Worm (Caenorhabditis elegans) whole organism, mixed stage, embryonic: Measurements from ENCODE around the gene gss-1.
"Not testable (repeated sequence)": the region's sequence is repeated elsewhere in the genome, so short reads cannot be mapped to it uniquely, and the experiment has no call there.

Experiments
- M03D4.4 ChIP-seq: sonication (generic microtip); optimal IDR thresholded peaks from 2 replicates; lab custom pipeline; 2017; ENCODE audit warnings: mild to moderate bottlenecking, missing genetic modification characterization, missing compliant biosample characterization
- bed-3 ChIP-seq: fragments of 200-800 bp; sonication (Bioruptor generic); optimal IDR thresholded peaks from 3 replicates; lab custom pipeline; 2018; ENCODE audit warnings: mild to moderate bottlenecking, missing genetic modification characterization, moderate library complexity, missing compliant biosample characterization
- blmp-1 ChIP-seq: fragments of 150-350 bp; optimal IDR thresholded peaks from 2 replicates; lab custom pipeline; 2014; ENCODE audit warnings: missing biosample characterization, missing genetic modification characterization
- ceh-39 ChIP-seq: fragments of 150-350 bp; optimal IDR thresholded peaks from 2 replicates; lab custom pipeline; 2014; ENCODE audit warnings: missing biosample characterization, missing genetic modification characterization
- ceh-43 ChIP-seq: fragments of 200-800 bp; sonication (Bioruptor generic); optimal IDR thresholded peaks from 2 replicates; lab custom pipeline; 2018; ENCODE audit warnings: mild to moderate bottlenecking, missing genetic modification characterization, moderate library complexity, missing compliant biosample characterization
- ceh-83 ChIP-seq: fragments of 200-800 bp; sonication (Bioruptor generic); optimal IDR thresholded peaks from 2 replicates; lab custom pipeline; 2018; ENCODE audit warnings: mild to moderate bottlenecking, missing genetic modification characterization, missing compliant biosample characterization
- ces-1 ChIP-seq: fragments of 150-350 bp; optimal IDR thresholded peaks from 2 replicates; lab custom pipeline; 2014; ENCODE audit warnings: missing biosample characterization, missing genetic modification reagents, missing genetic modification characterization
- cnd-1 ChIP-seq: fragments of 200-800 bp; sonication (Bioruptor generic); optimal IDR thresholded peaks from 2 replicates; lab custom pipeline; 2018; ENCODE audit warnings: mild to moderate bottlenecking, missing genetic modification characterization, missing compliant biosample characterization
- drap-1 ChIP-seq: fragments of 200-800 bp; sonication (Bioruptor generic); optimal IDR thresholded peaks from 3 replicates; lab custom pipeline; 2018; ENCODE audit warnings: mild to moderate bottlenecking, missing genetic modification characterization, missing compliant biosample characterization
- elt-1 ChIP-seq: sonication (generic microtip); optimal IDR thresholded peaks from 2 replicates; lab custom pipeline; 2017; ENCODE audit warnings: missing genetic modification characterization, mild to moderate bottlenecking, missing compliant biosample characterization, antibody characterized with exemption, moderate library complexity, borderline replicate concordance; ENCODE audit not compliant: insufficient read depth
- elt-3 ChIP-seq: fragments of 150-350 bp; optimal IDR thresholded peaks from 2 replicates; lab custom pipeline; 2014; ENCODE audit warnings: missing biosample characterization, missing genetic modification characterization
- flh-1 ChIP-seq: fragments of 200-800 bp; sonication (Bioruptor generic); optimal IDR thresholded peaks from 2 replicates; lab custom pipeline; 2018; ENCODE audit warnings: mild to moderate bottlenecking, missing genetic modification characterization, moderate library complexity, missing compliant biosample characterization
- ham-2 ChIP-seq: fragments of 200-800 bp; sonication (Bioruptor generic); optimal IDR thresholded peaks from 2 replicates; lab custom pipeline; 2018; ENCODE audit warnings: mild to moderate bottlenecking, missing genetic modification characterization, missing compliant biosample characterization
- hlh-1 ChIP-seq: fragments of 150-350 bp; optimal IDR thresholded peaks from 2 replicates; lab custom pipeline; 2014; ENCODE audit warnings: missing biosample characterization, missing genetic modification reagents, missing genetic modification characterization
- lin-13 ChIP-seq: fragments of 150-350 bp; optimal IDR thresholded peaks from 2 replicates; lab custom pipeline; 2014; ENCODE audit warnings: missing biosample characterization, missing genetic modification characterization
- lsy-2 ChIP-seq: fragments of 150-350 bp; optimal IDR thresholded peaks from 2 replicates; lab custom pipeline; 2014; ENCODE audit warnings: missing biosample characterization, missing genetic modification characterization
- mep-1 ChIP-seq: fragments of 150-350 bp; optimal IDR thresholded peaks from 2 replicates; lab custom pipeline; 2017; ENCODE audit warnings: missing biosample characterization, missing genetic modification reagents, missing genetic modification characterization, inconsistent platforms
- mls-2 ChIP-seq: sonication (generic microtip); optimal IDR thresholded peaks from 2 replicates; lab custom pipeline; 2016; ENCODE audit warnings: mild to moderate bottlenecking, missing genetic modification characterization, moderate library complexity, missing compliant biosample characterization
- nhr-12 ChIP-seq: fragments of 150-350 bp; optimal IDR thresholded peaks from 2 replicates; lab custom pipeline; 2014; ENCODE audit warnings: missing biosample characterization, missing genetic modification characterization
- nhr-2 ChIP-seq: fragments of 150-350 bp; optimal IDR thresholded peaks from 2 replicates; lab custom pipeline; 2014; ENCODE audit warnings: missing biosample characterization, missing genetic modification characterization
- nhr-237 ChIP-seq: fragments of 150-350 bp; optimal IDR thresholded peaks from 2 replicates; lab custom pipeline; 2014; ENCODE audit warnings: missing biosample characterization, missing genetic modification characterization
- pha-4 ChIP-seq: fragments of 150-350 bp; optimal IDR thresholded peaks from 2 replicates; lab custom pipeline; 2018; ENCODE audit warnings: missing biosample characterization, missing genetic modification reagents, missing genetic modification characterization
- sem-2 ChIP-seq: fragments of 200-800 bp; sonication (Bioruptor generic); optimal IDR thresholded peaks from 2 replicates; lab custom pipeline; 2018; ENCODE audit warnings: mild to moderate bottlenecking, missing genetic modification characterization, missing compliant biosample characterization
- snpc-4 ChIP-seq: fragments of 150-350 bp; optimal IDR thresholded peaks from 2 replicates; lab custom pipeline; 2014; ENCODE audit warnings: missing biosample characterization, missing genetic modification characterization
- tbx-8 ChIP-seq: fragments of 200-800 bp; sonication (Bioruptor generic); optimal IDR thresholded peaks from 2 replicates; lab custom pipeline; 2018; ENCODE audit warnings: mild to moderate bottlenecking, missing genetic modification characterization, moderate library complexity, missing compliant biosample characterization
- unc-120 ChIP-seq: sonication (generic microtip); optimal IDR thresholded peaks from 2 replicates; lab custom pipeline; 2017; ENCODE audit warnings: missing genetic modification characterization, missing compliant biosample characterization; ENCODE audit not compliant: poor library complexity, severe bottlenecking
- unc-39 ChIP-seq: fragments of 150-350 bp; optimal IDR thresholded peaks from 2 replicates; lab custom pipeline; 2014; ENCODE audit warnings: missing biosample characterization, missing genetic modification characterization
- unc-62 ChIP-seq: fragments of 150-350 bp; optimal IDR thresholded peaks from 2 replicates; lab custom pipeline; 2014; ENCODE audit warnings: missing biosample characterization, missing genetic modification reagents, missing genetic modification characterization
- zip-8 ChIP-seq: fragments of 150-350 bp; optimal IDR thresholded peaks from 2 replicates; lab custom pipeline; 2014; ENCODE audit warnings: missing biosample characterization, missing genetic modification characterization
- ztf-11 ChIP-seq: fragments of 150-350 bp; optimal IDR thresholded peaks from 2 replicates; lab custom pipeline; 2014; ENCODE audit warnings: missing biosample characterization, missing genetic modification characterization

Gene gss-1

ce11 chrII:9452172-9452571 lies 35.9 kb upstream of the gss-1 start, which contains the start of gene R09D1.12:
R09D1.12 (minus strand) TSS chrII:9452272.
- not testable (repeated sequence) for TF ChIP-seq blmp-1 (tag; lab: Kevin White, UChicago); sem-2; snpc-4

DNA sequence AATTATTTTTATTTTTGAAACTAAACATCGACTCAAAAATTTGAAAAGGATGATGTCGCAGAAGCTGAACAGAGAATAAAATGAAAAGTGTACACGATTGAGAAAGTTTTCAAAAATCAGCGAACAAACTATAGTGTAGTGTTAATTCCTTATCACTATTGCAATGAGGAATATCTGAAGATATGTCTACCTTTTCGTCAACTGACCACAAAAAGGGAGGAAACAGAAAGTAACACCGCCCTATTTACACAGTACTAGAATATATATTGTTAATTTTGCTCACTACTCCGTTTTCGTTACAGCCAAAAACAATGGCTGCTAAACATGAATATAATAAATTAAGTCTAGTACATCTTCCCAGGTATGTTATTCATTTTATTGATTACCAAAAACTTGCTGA lies 31.7 kb upstream of the gss-1 start, which contains the start of gene chil-18:
Gene chil-18, plus strand, starts transcription at position 301 of the 400 bp plus-strand sequence.
- TF ChIP-seq unc-39 (tag; lab: Kevin White, UChicago): no peak
- TF ChIP-seq ces-1 (GFP tag; lab: Kevin White, UChicago): no peak

ce11 chrII:9445368-9445767 lies 29.1 kb upstream of the gss-1 start, which contains the start of gene R09D1.13:
R09D1.13 (minus strand) TSS chrII:9445468.
- no peak for TF ChIP-seq nhr-2
- no peak for TF ChIP-seq unc-62
- no peak for TF ChIP-seq elt-1 (tag; lab: Kevin White, UChicago)
- no peak for TF ChIP-seq nhr-12 (tag; lab: Kevin White, UChicago)
- no peak for TF ChIP-seq M03D4.4 (tag; lab: Kevin White, UChicago)
- TF ChIP-seq zip-8 (tag; lab: Kevin White, UChicago): no peak
- TF ChIP-seq ceh-43: no peak

- TF ChIP-seq ceh-43 (no peak), tbx-8 (GFP tag; lab: Kevin White, UChicago) (no peak), pha-4 (tag; lab: Kevin White, UChicago) (no peak), mep-1 (no peak), unc-120 (tag; lab: Kevin White, UChicago) (no peak), sem-2 (no peak), ham-2 (GFP tag; lab: Kevin White, UChicago) (no peak), nhr-237 (tag; lab: Kevin White, UChicago) (no peak), zip-8 (tag; lab: Kevin White, UChicago) (no peak), ceh-83 (GFP tag; lab: Kevin White, UChicago) (no peak), flh-1 (GFP tag; lab: Kevin White, UChicago) (no peak), hlh-1 (no peak), lsy-2 (tag; lab: Kevin White, UChicago) (no peak), ztf-11 (tag; lab: Kevin White, UChicago) (no peak), cnd-1 (tag; lab: Kevin White, UChicago) (no peak), drap-1 (GFP tag; lab: Kevin White, UChicago) (no peak), snpc-4 (no peak), M03D4.4 (tag; lab: Kevin White, UChicago) (no peak), blmp-1 (tag; lab: Kevin White, UChicago) (no peak), mls-2 (no peak)
Observed at ce11 chrII:9443522-9443921, 27.3 kb upstream of the gss-1 start, which contains the start of gene chil-15. chil-15 (minus strand) TSS chrII:9443622.

DNA sequence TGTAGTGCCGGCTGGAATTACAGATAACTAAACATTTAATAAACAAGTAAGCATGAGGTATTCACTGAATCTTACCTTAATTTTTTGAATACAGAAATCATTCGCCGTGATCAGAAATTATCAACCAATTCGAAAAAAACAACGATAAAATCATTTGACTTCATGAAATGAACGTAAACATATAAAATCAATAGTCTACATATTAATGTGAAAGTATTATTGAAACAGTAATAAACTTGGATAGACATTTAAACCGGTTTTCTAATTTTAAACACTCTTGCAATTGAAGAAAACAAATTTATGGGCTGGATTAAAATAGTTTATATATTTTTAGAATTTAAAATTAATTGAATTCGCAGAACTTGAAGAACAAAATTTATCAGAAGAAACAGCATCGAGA lies 25.6 kb upstream of the gss-1 start, which contains the start of gene chil-16:
Gene chil-16, minus strand, starts transcription at position 101 of the 400 bp plus-strand sequence.
- no peak for TF ChIP-seq nhr-2
- no peak for TF ChIP-seq ceh-83 (GFP tag; lab: Kevin White, UChicago)
- no peak for TF ChIP-seq zip-8 (tag; lab: Kevin White, UChicago)
- TF ChIP-seq ceh-39 (tag; lab: Kevin White, UChicago): no peak
- TF ChIP-seq ces-1 (GFP tag; lab: Kevin White, UChicago): no peak
- no peak for TF ChIP-seq elt-3 (tag; lab: Kevin White, UChicago)
- no peak for TF ChIP-seq blmp-1 (tag; lab: Kevin White, UChicago)
- TF ChIP-seq bed-3 (GFP tag; lab: Kevin White, UChicago): no peak
- no peak for TF ChIP-seq ceh-43
- no peak for TF ChIP-seq lin-13 (tag; lab: Kevin White, UChicago)
- TF ChIP-seq sem-2: no peak
- TF ChIP-seq unc-120 (tag; lab: Kevin White, UChicago): no peak

- no peak for TF ChIP-seq sem-2
- no peak for TF ChIP-seq ceh-43
- TF ChIP-seq unc-39 (tag; lab: Kevin White, UChicago): no peak
Observed at ce11 chrII:9440060-9440459, 23.8 kb upstream of the gss-1 start, which contains the start of gene chil-17. chil-17 (minus strand) TSS chrII:9440160.
